Fruit fly (Drosophila melanogaster) whole organism, embryonic: ENCODE results near the gene CG43448.

Experiments
- Ada2b ChIP-seq: fragments of 200-800 bp; sonication (Bioruptor generic); IDR thresholded peaks from 2 replicates; pipeline ENCODE4 v1.3.6; 2022; ENCODE audit warnings: missing biosample characterization, missing genetic modification characterization
- Adf1 ChIP-seq: fragments of 200-800 bp; sonication (Bioruptor generic); IDR thresholded peaks from 2 replicates; pipeline ENCODE4 v1.3.6; 2022; ENCODE audit warnings: missing biosample characterization, missing genetic modification characterization
- Atf-2 ChIP-seq: fragments of 200-800 bp; sonication (Bioruptor generic); optimal IDR thresholded peaks from 2 replicates; lab custom pipeline; 2016; ENCODE audit warnings: missing biosample characterization, missing genetic modification characterization
- Bgb ChIP-seq: fragments of 200-800 bp; sonication (Bioruptor generic); IDR thresholded peaks from 2 replicates; pipeline ENCODE4 v1.3.6; 2022; ENCODE audit warnings: missing biosample characterization, missing genetic modification characterization; ENCODE audit not compliant: partially characterized antibody
- C15 ChIP-seq: fragments of 200-800 bp; sonication (Bioruptor generic); IDR thresholded peaks from 3 replicates; pipeline ENCODE4 v1.3.6; 2022; ENCODE audit warnings: missing biosample characterization, missing genetic modification characterization
- CG11695 ChIP-seq: fragments of 200-800 bp; sonication (Bioruptor generic); IDR thresholded peaks from 3 replicates; pipeline ENCODE4 v1.3.6; 2022; ENCODE audit warnings: missing biosample characterization, missing genetic modification characterization
- CG11696 ChIP-seq: fragments of 200-800 bp; sonication (Bioruptor generic); IDR thresholded peaks from 2 replicates; pipeline ENCODE4 v1.3.6; 2022; ENCODE audit warnings: missing biosample characterization, missing genetic modification characterization
- CG11723 ChIP-seq: fragments of 200-800 bp; sonication (Bioruptor generic); optimal IDR thresholded peaks from 2 replicates; lab custom pipeline; 2017; ENCODE audit warnings: missing biosample characterization, mild to moderate bottlenecking, missing genetic modification characterization
- CG13894 ChIP-seq: fragments of 200-800 bp; sonication (Bioruptor generic); optimal IDR thresholded peaks from 3 replicates; lab custom pipeline; 2018; ENCODE audit warnings: missing biosample characterization, mild to moderate bottlenecking, missing genetic modification characterization, moderate library complexity
- CG14965 ChIP-seq: fragments of 200-800 bp; sonication (Bioruptor generic); optimal IDR thresholded peaks from 2 replicates; lab custom pipeline; 2016; ENCODE audit warnings: missing biosample characterization, missing genetic modification characterization, borderline replicate concordance
- CG32532 ChIP-seq: fragments of 200-800 bp; sonication (Bioruptor generic); IDR thresholded peaks from 2 replicates; pipeline ENCODE4 v1.3.6; 2022; ENCODE audit warnings: missing biosample characterization, missing genetic modification characterization
- CG4617 ChIP-seq: fragments of 200-800 bp; sonication (Bioruptor generic); optimal IDR thresholded peaks from 3 replicates; lab custom pipeline; 2016; ENCODE audit warnings: missing biosample characterization, missing genetic modification characterization, borderline replicate concordance
- CG6175 ChIP-seq: fragments of 200-800 bp; sonication (Bioruptor generic); IDR thresholded peaks from 3 replicates; pipeline ENCODE4 v1.3.6; 2022; ENCODE audit warnings: missing biosample characterization, missing genetic modification characterization
- CG6683 ChIP-seq: fragments of 200-800 bp; sonication (Bioruptor generic); optimal IDR thresholded peaks from 2 replicates; lab custom pipeline; 2017; ENCODE audit warnings: missing biosample characterization, mild to moderate bottlenecking, missing genetic modification characterization, missing genetic modification reagents
- CG6854 ChIP-seq: fragments of 200-800 bp; sonication (Bioruptor generic); optimal IDR thresholded peaks from 3 replicates; lab custom pipeline; 2017; ENCODE audit warnings: missing biosample characterization, mild to moderate bottlenecking, missing genetic modification characterization
- CG7357 ChIP-seq: fragments of 200-800 bp; sonication (Bioruptor generic); IDR thresholded peaks from 3 replicates; pipeline ENCODE4 v1.3.6; 2022; ENCODE audit warnings: missing biosample characterization, missing genetic modification characterization
- CG7786 ChIP-seq: fragments of 200-800 bp; sonication (Bioruptor generic); optimal IDR thresholded peaks from 2 replicates; lab custom pipeline; 2016; ENCODE audit warnings: missing biosample characterization, missing genetic modification characterization
- Camta ChIP-seq: fragments of 200-800 bp; sonication (Bioruptor generic); optimal IDR thresholded peaks from 2 replicates; lab custom pipeline; 2016; ENCODE audit warnings: missing biosample characterization, missing genetic modification characterization
- CoRest ChIP-seq: fragments of 200-800 bp; sonication (Bioruptor generic); optimal IDR thresholded peaks from 3 replicates; lab custom pipeline; 2018; ENCODE audit warnings: missing biosample characterization, mild to moderate bottlenecking, missing genetic modification characterization, moderate library complexity
- CrebB ChIP-seq: fragments of 200-800 bp; sonication (Bioruptor generic); optimal IDR thresholded peaks from 3 replicates; lab custom pipeline; 2018; ENCODE audit warnings: missing biosample characterization, mild to moderate bottlenecking, missing genetic modification characterization
- Deaf1 ChIP-seq: fragments of 200-800 bp; optimal IDR thresholded peaks from 3 replicates; lab custom pipeline; 2019; ENCODE audit warnings: missing biosample characterization, mild to moderate bottlenecking, missing genetic modification characterization, moderate library complexity
- Dek ChIP-seq: fragments of 200-800 bp; sonication (Bioruptor generic); optimal IDR thresholded peaks from 3 replicates; lab custom pipeline; 2019; ENCODE audit warnings: missing biosample characterization, mild to moderate bottlenecking, missing genetic modification characterization, moderate library complexity
- Dfd ChIP-seq, 2 experiments: fragments of >200 bp; optimal IDR thresholded peaks; 2 replicates each; lab custom pipeline; 2017; ENCODE audit warnings: missing biosample characterization in 2 of 2, missing genetic modification characterization in 2 of 2
- Dip2 ChIP-seq: fragments of 200-800 bp; sonication (Bioruptor generic); IDR thresholded peaks from 2 replicates; pipeline ENCODE4 v1.3.6; 2022; ENCODE audit warnings: missing biosample characterization, missing genetic modification characterization
- Elba2 ChIP-seq: fragments of 200-800 bp; sonication (Bioruptor generic); optimal IDR thresholded peaks from 3 replicates; lab custom pipeline; 2016; ENCODE audit warnings: missing biosample characterization, missing genetic modification characterization
- Gsc ChIP-seq: fragments of 200-800 bp; sonication (Bioruptor generic); IDR thresholded peaks from 2 replicates; pipeline ENCODE4 v1.3.6; 2022; ENCODE audit warnings: missing biosample characterization, missing genetic modification characterization
- H2.0 ChIP-seq: fragments of 200-800 bp; sonication (Bioruptor generic); IDR thresholded peaks from 2 replicates; pipeline ENCODE4 v1.3.6; 2022; ENCODE audit warnings: missing biosample characterization, missing genetic modification characterization
- HLHmδ ChIP-seq: fragments of 200-800 bp; sonication (Bioruptor generic); optimal IDR thresholded peaks from 2 replicates; lab custom pipeline; 2018; ENCODE audit warnings: missing biosample characterization, mild to moderate bottlenecking, missing genetic modification characterization, moderate library complexity
- Hmx ChIP-seq: fragments of 200-800 bp; sonication (Bioruptor generic); optimal IDR thresholded peaks from 2 replicates; lab custom pipeline; 2016; ENCODE audit warnings: missing biosample characterization, missing genetic modification characterization
- Hr39 ChIP-seq: fragments of >200 bp; optimal IDR thresholded peaks from 2 replicates; lab custom pipeline; 2017
- Mes4 ChIP-seq: fragments of 200-800 bp; sonication (Bioruptor generic); optimal IDR thresholded peaks from 2 replicates; lab custom pipeline; 2016; ENCODE audit warnings: missing biosample characterization, missing genetic modification characterization
- Myb ChIP-seq: fragments of 200-800 bp; sonication (Bioruptor generic); optimal IDR thresholded peaks from 2 replicates; lab custom pipeline; 2016; ENCODE audit warnings: missing biosample characterization, missing genetic modification characterization
- PHDP ChIP-seq: fragments of 200-800 bp; sonication (Bioruptor generic); optimal IDR thresholded peaks from 3 replicates; lab custom pipeline; 2018; ENCODE audit warnings: missing biosample characterization, mild to moderate bottlenecking, missing genetic modification characterization, moderate library complexity
- Xrp1 ChIP-seq: fragments of 200-800 bp; sonication (Bioruptor generic); IDR thresholded peaks from 2 replicates; pipeline ENCODE4 v1.3.6; 2022; ENCODE audit warnings: missing biosample characterization, missing genetic modification characterization
- YL-1 ChIP-seq: fragments of 200-800 bp; sonication (Bioruptor generic); optimal IDR thresholded peaks from 3 replicates; lab custom pipeline; 2017; ENCODE audit warnings: missing biosample characterization, mild to moderate bottlenecking, missing genetic modification characterization
- ara ChIP-seq: fragments of 200-800 bp; sonication (Bioruptor generic); IDR thresholded peaks from 2 replicates; pipeline ENCODE4 v1.3.6; 2022; ENCODE audit warnings: missing biosample characterization, missing genetic modification characterization
- az2 ChIP-seq: fragments of 200-800 bp; sonication (Bioruptor generic); optimal IDR thresholded peaks from 3 replicates; lab custom pipeline; 2016; ENCODE audit warnings: missing biosample characterization, missing genetic modification characterization
- crp ChIP-seq, 2 experiments: fragments of 200-800 bp; sonication (Bioruptor generic); optimal IDR thresholded peaks; 2 replicates in 1 of 2; 3 replicates in 1 of 2; lab custom pipeline; 2017; ENCODE audit warnings: missing biosample characterization in 2 of 2, missing genetic modification characterization in 2 of 2, mild to moderate bottlenecking in 1 of 2, moderate library complexity in 1 of 2
- fd96Cb ChIP-seq: fragments of 200-800 bp; sonication (Bioruptor generic); optimal IDR thresholded peaks from 2 replicates; lab custom pipeline; 2018; ENCODE audit warnings: missing biosample characterization, mild to moderate bottlenecking, missing genetic modification characterization, moderate library complexity
- hb ChIP-seq: fragments of 200-800 bp; sonication (Bioruptor generic); IDR thresholded peaks from 3 replicates; pipeline ENCODE4 v1.3.6; 2022; ENCODE audit warnings: missing biosample characterization, missing genetic modification characterization; ENCODE audit not compliant: partially characterized antibody
- hbn ChIP-seq: fragments of 200-800 bp; sonication (Bioruptor generic); IDR thresholded peaks from 2 replicates; pipeline ENCODE4 v1.3.6; 2022; ENCODE audit warnings: missing biosample characterization, missing genetic modification characterization; ENCODE audit not compliant: partially characterized antibody
- jigr1 ChIP-seq: fragments of 200-800 bp; sonication (Bioruptor generic); IDR thresholded peaks from 3 replicates; pipeline ENCODE4 v1.3.6; 2022; ENCODE audit warnings: missing biosample characterization, missing genetic modification characterization
- lab ChIP-seq: fragments of 200-800 bp; sonication (Bioruptor generic); optimal IDR thresholded peaks from 3 replicates; lab custom pipeline; 2017; ENCODE audit warnings: missing biosample characterization, missing genetic modification characterization, mild to moderate bottlenecking, moderate library complexity, missing genetic modification reagents
- sima ChIP-seq: fragments of 200-800 bp; sonication (Bioruptor generic); optimal IDR thresholded peaks from 2 replicates; lab custom pipeline; 2016; ENCODE audit warnings: missing biosample characterization, missing genetic modification characterization
- sr ChIP-seq: fragments of 200-800 bp; sonication (Bioruptor generic); IDR thresholded peaks from 3 replicates; pipeline ENCODE4 v1.3.6; 2022; ENCODE audit warnings: missing biosample characterization, missing genetic modification characterization
- ssp ChIP-seq: fragments of 200-800 bp; sonication (Bioruptor generic); IDR thresholded peaks from 2 replicates; pipeline ENCODE4 v1.3.6; 2022; ENCODE audit warnings: missing biosample characterization, missing genetic modification characterization
- stwl ChIP-seq: fragments of 200-800 bp; sonication (Bioruptor generic); optimal IDR thresholded peaks from 3 replicates; lab custom pipeline; 2018; ENCODE audit warnings: missing biosample characterization, mild to moderate bottlenecking, missing genetic modification characterization, moderate library complexity
- tin ChIP-seq: fragments of 200-800 bp; sonication (Bioruptor generic); optimal IDR thresholded peaks from 3 replicates; lab custom pipeline; 2016; ENCODE audit warnings: missing biosample characterization, missing genetic modification characterization
- ttk ChIP-seq: fragments of 200-800 bp; sonication (Bioruptor generic); IDR thresholded peaks from 2 replicates; pipeline ENCODE4 v2.1.2; 2022; ENCODE audit warnings: missing biosample characterization, missing genetic modification characterization
- vvl ChIP-seq: fragments of 200-800 bp; sonication (Bioruptor generic); IDR thresholded peaks from 2 replicates; pipeline ENCODE4 v1.3.6; 2022; ENCODE audit warnings: missing biosample characterization, missing genetic modification characterization
- z ChIP-seq: fragments of 200-800 bp; sonication (Bioruptor generic); IDR thresholded peaks from 3 replicates; pipeline ENCODE4 v1.3.6; 2022; ENCODE audit warnings: missing biosample characterization, missing genetic modification characterization

Gene CG43448

DNA sequence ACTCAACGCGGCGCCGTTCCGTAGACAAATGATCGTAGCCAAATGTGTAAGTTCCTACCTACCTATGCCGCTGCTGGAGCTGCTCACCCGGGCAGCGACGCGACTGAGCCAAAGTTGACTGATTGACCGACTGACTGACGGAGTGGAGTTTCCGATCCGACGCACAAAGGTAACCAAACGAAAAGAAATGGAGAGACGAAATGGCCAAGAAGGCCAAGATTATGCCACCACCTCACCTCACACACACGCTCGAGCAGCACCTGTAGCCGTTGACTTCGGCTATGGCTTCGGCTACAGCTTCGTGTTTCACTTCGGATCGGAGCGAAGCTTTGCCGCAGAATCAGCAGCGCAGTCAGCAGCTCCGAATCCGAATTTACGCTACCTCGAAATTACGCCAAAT is 46.5 kb downstream of the CG43448 start, which contains the start of gene CG9747 (continued):
- TF ChIP-seq ssp (no peak), CG6175 (peak; percentile 94), CrebB (tag; lab: Kevin White, UChicago) (no peak), Deaf1 (tag; lab: Kevin White, UChicago) (peak; percentile 98), vvl (GFP tag; lab: Robert Waterston, UW) (no peak), CG13894 (tag; lab: Kevin White, UChicago) (peak; percentile 74), sima (GFP tag; lab: Kevin White, UChicago) (no peak), CG11723 (no peak), lab (GFP tag; lab: Kevin White, UChicago) (peak; percentile 15), Myb (GFP tag; lab: Kevin White, UChicago) (no peak), fd96Cb (tag; lab: Kevin White, UChicago) (no peak), Bgb (GFP tag; lab: Robert Waterston, UW) (no peak)

DNA sequence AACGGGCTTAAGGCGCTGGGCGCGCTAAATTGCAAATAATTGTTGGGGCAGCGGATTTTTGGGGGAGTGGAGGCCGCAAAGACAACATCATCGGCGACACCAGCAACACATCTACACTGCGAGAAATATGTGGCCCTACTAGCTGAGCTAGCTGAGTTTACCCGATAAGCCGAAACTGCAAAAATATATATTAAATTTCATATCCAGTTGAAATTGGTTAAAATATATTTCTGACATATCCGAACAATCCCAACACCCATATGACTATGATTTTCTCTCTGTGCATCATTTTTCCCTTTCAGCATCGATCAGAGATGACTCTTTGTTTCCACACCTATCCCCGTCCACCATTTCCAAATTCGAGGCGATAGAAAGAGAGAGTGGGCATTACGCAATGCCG is 47.7 kb downstream of the CG43448 start:
- peak in 1 of 2 experiments; percentile 8 for TF ChIP-seq crp (GFP tag; optimal IDR thresholded peaks at IDR 0.05; lab: Kevin White, UChicago)
- peak; percentile 62 for TF ChIP-seq ara (GFP tag; lab: Robert Waterston, UW)
- no peak for TF ChIP-seq Hr39 (lab: Kevin White, UChicago)
- TF ChIP-seq az2 (GFP tag; lab: Kevin White, UChicago) = peak; percentile 77
- peak; percentile 80 for TF ChIP-seq ttk
- peak; percentile 86 for TF ChIP-seq Xrp1 (GFP tag; lab: Robert Waterston, UW)
- TF ChIP-seq Dek = peak; percentile 60
- TF ChIP-seq PHDP (tag; lab: Kevin White, UChicago) = peak; percentile 68
- TF ChIP-seq CG4617 (GFP tag; lab: Kevin White, UChicago) = peak; percentile 34
- TF ChIP-seq Dfd (GFP tag; optimal IDR thresholded peaks at IDR 0.05; lab: Kevin White, UChicago) = no peak
- peak; percentile 87 for TF ChIP-seq Ada2b
- peak; percentile 72; the same call in 2 of the 3 replicates for TF ChIP-seq jigr1
- peak; percentile 29 for TF ChIP-seq CG6854 (GFP tag; lab: Kevin White, UChicago)
- TF ChIP-seq stwl (tag; lab: Kevin White, UChicago) = no peak
- TF ChIP-seq Camta = no peak
- TF ChIP-seq hbn (GFP tag; lab: Robert Waterston, UW) = no peak
- TF ChIP-seq Dip2 (GFP tag; lab: Robert Waterston, UW) = no peak
- TF ChIP-seq CG7357 = peak; percentile 64; the same call in 2 of the 3 replicates
- TF ChIP-seq z (GFP tag; lab: Robert Waterston, UW) = no peak
- no peak for TF ChIP-seq Elba2 (GFP tag; lab: Kevin White, UChicago)
- TF ChIP-seq tin (GFP tag; lab: Kevin White, UChicago) = peak; percentile 70
- TF ChIP-seq Mes4 (GFP tag; lab: Kevin White, UChicago) = peak; percentile 44
- no peak for TF ChIP-seq YL-1 (GFP tag; lab: Kevin White, UChicago)
- peak; percentile 52; the same call in 1 of the 2 replicates for TF ChIP-seq Gsc (GFP tag; lab: Robert Waterston, UW)
- TF ChIP-seq Hmx = peak; percentile 4
- TF ChIP-seq CG6683 (GFP tag; lab: Kevin White, UChicago) = peak; percentile 28
- peak; percentile 77 for TF ChIP-seq CG32532 (GFP tag; lab: Robert Waterston, UW)
- no peak for TF ChIP-seq CG14965 (GFP tag; lab: Kevin White, UChicago)
- peak; percentile 58 for TF ChIP-seq CG11696
- TF ChIP-seq Adf1 (GFP tag; lab: Robert Waterston, UW) = no peak
- peak; percentile 57; the same call in 1 of the 3 replicates for TF ChIP-seq sr (GFP tag; lab: Robert Waterston, UW)
- TF ChIP-seq H2.0 = peak; percentile 73
- TF ChIP-seq Atf-2 (GFP tag; lab: Kevin White, UChicago) = peak; percentile 18
- TF ChIP-seq HLHmδ (GFP tag; lab: Kevin White, UChicago) = no peak
- TF ChIP-seq CG7786 (GFP tag; lab: Kevin White, UChicago) = no peak
- no peak for TF ChIP-seq hb (GFP tag; lab: Robert Waterston, UW)
- peak; percentile 70 for TF ChIP-seq CoRest (tag; lab: Kevin White, UChicago)
- peak; percentile 75; the same call in 2 of the 3 replicates for TF ChIP-seq CG11695
- peak; percentile 75; the same call in 2 of the 3 replicates for TF ChIP-seq C15 (GFP tag; lab: Robert Waterston, UW)
